Worm (Caenorhabditis elegans): ENCODE measurements around the gene F58F12.2.

Gene F58F12.2

ce11 chrII:6417999-6418398 is 30.2 kb upstream of the F58F12.2 start:
- TF ChIP-seq alr-1 (tag; optimal IDR thresholded peaks at IDR 0.05) (no peak), nhr-6 (tag; optimal IDR thresholded peaks at IDR 0.05) (no peak), ZK546.5 (tag; optimal IDR thresholded peaks at IDR 0.05) (no peak), nhr-10 (tag; optimal IDR thresholded peaks at IDR 0.05) (no peak), nhr-77 (tag; optimal IDR thresholded peaks at IDR 0.05) (no peak), F13H6.1 (tag; optimal IDR thresholded peaks at IDR 0.05) (no peak), nhr-25 (tag; optimal IDR thresholded peaks at IDR 0.05) (no peak), blmp-1 (tag; optimal IDR thresholded peaks at IDR 0.05; ENCODE audit: insufficient read depth) (no peak), unc-39 (tag; optimal IDR thresholded peaks at IDR 0.05) (no peak), aly-2 (tag; optimal IDR thresholded peaks at IDR 0.05) (no peak), lin-39 (tag; optimal IDR thresholded peaks at IDR 0.05) (no peak), nhr-11 (tag; optimal IDR thresholded peaks at IDR 0.05) (no peak)

- TF ChIP-seq Y55F3AM.14 (GFP tag; optimal IDR thresholded peaks at IDR 0.05): no peak
- no peak for TF ChIP-seq elt-3 (tag; optimal IDR thresholded peaks at IDR 0.05)
- no peak for TF ChIP-seq nhr-23 (tag; optimal IDR thresholded peaks at IDR 0.05)
- no peak for TF ChIP-seq mab-5 (tag; optimal IDR thresholded peaks at IDR 0.05)
- TF ChIP-seq nhr-129 (tag; optimal IDR thresholded peaks at IDR 0.05): no peak
- peak; percentile 40 for TF ChIP-seq F13H6.1 (tag; optimal IDR thresholded peaks at IDR 0.05)
- TF ChIP-seq unc-39 (tag; optimal IDR thresholded peaks at IDR 0.05): no peak
- TF ChIP-seq nhr-6 (tag; optimal IDR thresholded peaks at IDR 0.05): no peak
- peak; percentile 15 for TF ChIP-seq gmeb-1 (tag; optimal IDR thresholded peaks at IDR 0.05)
- peak; percentile 64 for TF ChIP-seq fos-1 (tag; optimal IDR thresholded peaks at IDR 0.05)
- no peak for TF ChIP-seq sma-3 (GFP tag; optimal IDR thresholded peaks at IDR 0.05)
- peak; percentile 49 for TF ChIP-seq sma-9 (GFP tag; optimal IDR thresholded peaks at IDR 0.05)
- TF ChIP-seq sma-9 (tag; optimal IDR thresholded peaks at IDR 0.05): no peak
- no peak for TF ChIP-seq ama-1 (optimal IDR thresholded peaks at IDR 0.05)
- TF ChIP-seq mbf-1 (tag; optimal IDR thresholded peaks at IDR 0.05): no peak
- TF ChIP-seq unc-55 (GFP tag; optimal IDR thresholded peaks at IDR 0.05): no peak
- TF ChIP-seq R02D3.7 (tag; optimal IDR thresholded peaks at IDR 0.05): no peak
- peak; percentile 20 for TF ChIP-seq crh-2 (tag; optimal IDR thresholded peaks at IDR 0.05)
- TF ChIP-seq aly-2 (tag; optimal IDR thresholded peaks at IDR 0.05): no peak
- no peak for TF ChIP-seq peb-1 (tag; optimal IDR thresholded peaks at IDR 0.05)
- no peak for TF ChIP-seq elt-1 (tag; optimal IDR thresholded peaks at IDR 0.05)
- no peak for TF ChIP-seq C34F6.9 (tag; optimal IDR thresholded peaks at IDR 0.05)
- no peak for TF ChIP-seq ztf-1 (GFP tag; conservative IDR thresholded peaks at IDR 0.05)
- TF ChIP-seq blmp-1 (tag; optimal IDR thresholded peaks at IDR 0.05; ENCODE audit: insufficient read depth): no peak
Observed at ce11 chrII:6413788-6414187, 26.0 kb upstream of the F58F12.2 start.

ce11 chrII:6411660-6412451 is 24.0 kb upstream of the F58F12.2 start:
- TF ChIP-seq lin-11 (tag; optimal IDR thresholded peaks at IDR 0.05): no peak
- peak; percentile 26 for TF ChIP-seq ceh-16 (tag; optimal IDR thresholded peaks at IDR 0.05)

ce11 chrII:6410181-6410580 is 22.3 kb upstream of the F58F12.2 start, which contains the start of gene T25D10.4:
TSS of gene T25D10.4 (minus strand) at chrII:6410281.
- TF ChIP-seq mab-5 (tag; optimal IDR thresholded peaks at IDR 0.05) (no peak), aly-2 (tag; optimal IDR thresholded peaks at IDR 0.05) (no peak), blmp-1 (tag; optimal IDR thresholded peaks at IDR 0.05; ENCODE audit: insufficient read depth) (no peak), skn-1 (tag; optimal IDR thresholded peaks at IDR 0.05) (no peak), dmd-4 (tag; optimal IDR thresholded peaks at IDR 0.05) (no peak), ceh-82 (tag; optimal IDR thresholded peaks at IDR 0.05) (no peak), C34F6.9 (tag; optimal IDR thresholded peaks at IDR 0.05) (no peak)

ce11 chrII:6409098-6409497 is 21.3 kb upstream of the F58F12.2 start:
- TF ChIP-seq mab-5 (tag; optimal IDR thresholded peaks at IDR 0.05): no peak
- TF ChIP-seq ceh-82 (tag; optimal IDR thresholded peaks at IDR 0.05): no peak
- no peak for TF ChIP-seq elt-1 (tag; optimal IDR thresholded peaks at IDR 0.05)
- no peak for TF ChIP-seq nhr-12 (tag; optimal IDR thresholded peaks at IDR 0.05)
- TF ChIP-seq sma-3 (GFP tag; optimal IDR thresholded peaks at IDR 0.05): no peak
- TF ChIP-seq elt-3 (tag; optimal IDR thresholded peaks at IDR 0.05): no peak

All from whole organism, L2 larva.